Fruit fly (Drosophila melanogaster) whole organism, embryonic: ENCODE data around the gene c12.2.
A peak's percentile ranks its signal among the peaks of the same experiment; 100 is the strongest.

Experiments used
- Abd-B ChIP-seq: fragments of 200-800 bp; sonication (Bioruptor generic); optimal IDR thresholded peaks from 2 replicates; lab custom pipeline; 2018; ENCODE audit warnings: missing biosample characterization, mild to moderate bottlenecking, missing genetic modification characterization, moderate library complexity
- Bgb ChIP-seq: fragments of 200-800 bp; sonication (Bioruptor generic); IDR thresholded peaks from 2 replicates; pipeline ENCODE4 v1.3.6; 2022; ENCODE audit warnings: missing biosample characterization, missing genetic modification characterization; ENCODE audit not compliant: partially characterized antibody
- CG12391 ChIP-seq: fragments of 200-800 bp; sonication (Bioruptor generic); optimal IDR thresholded peaks from 3 replicates; lab custom pipeline; 2018; ENCODE audit warnings: missing biosample characterization, mild to moderate bottlenecking, missing genetic modification characterization, moderate library complexity
- CG13123 ChIP-seq: fragments of 200-800 bp; sonication (Bioruptor generic); optimal IDR thresholded peaks from 2 replicates; lab custom pipeline; 2016; ENCODE audit warnings: missing biosample characterization, missing genetic modification characterization
- CG13624 ChIP-seq: fragments of 200-800 bp; sonication (Bioruptor generic); optimal IDR thresholded peaks from 2 replicates; lab custom pipeline; 2016; ENCODE audit warnings: missing biosample characterization, missing genetic modification characterization
- CG14710 ChIP-seq: fragments of 200-800 bp; sonication (Bioruptor generic); optimal IDR thresholded peaks from 3 replicates; lab custom pipeline; 2019; ENCODE audit warnings: missing biosample characterization, mild to moderate bottlenecking, missing genetic modification characterization, moderate library complexity
- CG16813 ChIP-seq: fragments of 200-800 bp; sonication (Bioruptor generic); IDR thresholded peaks from 3 replicates; pipeline ENCODE4 v1.3.6; 2022; ENCODE audit warnings: missing biosample characterization, missing genetic modification characterization; ENCODE audit not compliant: partially characterized antibody
- CG17328 ChIP-seq: fragments of 200-800 bp; sonication (Bioruptor generic); IDR thresholded peaks from 2 replicates; pipeline ENCODE4 v1.3.6; 2022; ENCODE audit warnings: missing biosample characterization, missing genetic modification characterization
- CG1832 ChIP-seq: fragments of 200-800 bp; sonication (Bioruptor generic); optimal IDR thresholded peaks from 2 replicates; lab custom pipeline; 2017; ENCODE audit warnings: missing biosample characterization, mild to moderate bottlenecking, missing genetic modification characterization, inconsistent platforms
- CG18476 ChIP-seq: fragments of 200-800 bp; sonication (Bioruptor generic); optimal IDR thresholded peaks from 2 replicates; lab custom pipeline; 2016; ENCODE audit warnings: missing biosample characterization, mild to moderate bottlenecking, missing genetic modification characterization
- CG18599 ChIP-seq: fragments of 200-800 bp; sonication (Bioruptor generic); optimal IDR thresholded peaks from 3 replicates; lab custom pipeline; 2017; ENCODE audit warnings: missing biosample characterization, missing genetic modification characterization, mild to moderate bottlenecking, moderate library complexity, missing genetic modification reagents
- CG18619 ChIP-seq: fragments of 200-800 bp; sonication (Bioruptor generic); optimal IDR thresholded peaks from 3 replicates; lab custom pipeline; 2017; ENCODE audit warnings: missing biosample characterization, mild to moderate bottlenecking, missing genetic modification characterization
- CG2712 ChIP-seq: fragments of 200-800 bp; optimal IDR thresholded peaks from 3 replicates; lab custom pipeline; 2019; ENCODE audit warnings: missing biosample characterization, mild to moderate bottlenecking, missing genetic modification characterization, moderate library complexity
- CG3281 ChIP-seq: fragments of 200-800 bp; sonication (Bioruptor generic); optimal IDR thresholded peaks from 3 replicates; lab custom pipeline; 2017; ENCODE audit warnings: missing biosample characterization, mild to moderate bottlenecking, missing genetic modification characterization
- CG3847 ChIP-seq: fragments of 200-800 bp; sonication (Bioruptor generic); IDR thresholded peaks from 2 replicates; pipeline ENCODE4 v1.3.6; 2022; ENCODE audit warnings: missing biosample characterization, missing genetic modification characterization
- CG5180 ChIP-seq: fragments of 200-800 bp; sonication (Bioruptor generic); optimal IDR thresholded peaks from 3 replicates; lab custom pipeline; 2017; ENCODE audit warnings: missing biosample characterization, missing genetic modification characterization, mild to moderate bottlenecking, moderate library complexity, missing genetic modification reagents
- CG6689 ChIP-seq: fragments of 200-800 bp; sonication (Bioruptor generic); IDR thresholded peaks from 2 replicates; pipeline ENCODE4 v1.3.6; 2022; ENCODE audit warnings: missing biosample characterization, missing genetic modification characterization
- CG9876 ChIP-seq: fragments of 200-800 bp; sonication (Bioruptor generic); optimal IDR thresholded peaks from 2 replicates; lab custom pipeline; 2016; ENCODE audit warnings: missing biosample characterization, missing genetic modification characterization
- Dll ChIP-seq: fragments of 200-800 bp; sonication (Bioruptor generic); IDR thresholded peaks from 4 replicates; pipeline ENCODE4 v1.3.6; 2022; ENCODE audit warnings: missing biosample characterization, missing genetic modification characterization; ENCODE audit not compliant: partially characterized antibody
- Dp ChIP-seq: fragments of 200-800 bp; sonication (Bioruptor generic); optimal IDR thresholded peaks from 2 replicates; lab custom pipeline; 2018; ENCODE audit warnings: missing biosample characterization, mild to moderate bottlenecking, missing genetic modification characterization, moderate library complexity
- Elba2 ChIP-seq: fragments of 200-800 bp; sonication (Bioruptor generic); optimal IDR thresholded peaks from 3 replicates; lab custom pipeline; 2016; ENCODE audit warnings: missing biosample characterization, missing genetic modification characterization
- Fer1 ChIP-seq: fragments of 200-800 bp; sonication (Bioruptor generic); optimal IDR thresholded peaks from 2 replicates; lab custom pipeline; 2017; ENCODE audit warnings: missing biosample characterization, mild to moderate bottlenecking, missing genetic modification characterization
- Gug ChIP-seq: fragments of 200-800 bp; sonication (Bioruptor generic); IDR thresholded peaks from 4 replicates; pipeline ENCODE4 v1.3.6; 2022; ENCODE audit warnings: missing biosample characterization, missing genetic modification characterization
- H15 ChIP-seq: fragments of 200-800 bp; sonication (Bioruptor generic); IDR thresholded peaks from 3 replicates; pipeline ENCODE4 v1.3.6; 2022; ENCODE audit warnings: missing biosample characterization, missing genetic modification characterization
- HLH3B ChIP-seq: fragments of 200-800 bp; sonication (Bioruptor generic); IDR thresholded peaks from 2 replicates; pipeline ENCODE4 v1.3.6; 2022; ENCODE audit warnings: missing biosample characterization, missing genetic modification characterization
- Hand ChIP-seq: fragments of 200-800 bp; sonication (Bioruptor generic); optimal IDR thresholded peaks from 2 replicates; lab custom pipeline; 2017; ENCODE audit warnings: mild to moderate bottlenecking, missing biosample characterization, missing genetic modification reagents, missing genetic modification characterization
- Med ChIP-seq: fragments of 200-800 bp; sonication (Bioruptor generic); peaks from one replicate; lab custom pipeline; 2016; ENCODE audit warnings: missing biosample characterization, missing genetic modification characterization, mild to moderate bottlenecking, inconsistent platforms, moderate library complexity
- Nf-YC ChIP-seq: fragments of 200-800 bp; optimal IDR thresholded peaks from 3 replicates; lab custom pipeline; 2019; ENCODE audit warnings: missing biosample characterization, mild to moderate bottlenecking, missing genetic modification characterization, moderate library complexity
- Rfx ChIP-seq: fragments of 200-800 bp; sonication (Bioruptor generic); IDR thresholded peaks from 2 replicates; pipeline ENCODE4 v1.3.6; 2022; ENCODE audit warnings: missing biosample characterization, missing genetic modification characterization
- Stat92E ChIP-seq, 3 experiments: fragments of >200 bp in 2 of 3; fragments of 200-800 bp in 1 of 3; sonication (Bioruptor generic) in 1 of 3; optimal IDR thresholded peaks; 2 replicates each; lab custom pipeline; 2017 to 2019; ENCODE audit warnings: missing biosample characterization in 3 of 3, missing genetic modification characterization in 3 of 3, mild to moderate bottlenecking in 1 of 3, moderate library complexity in 1 of 3
- Vsx1 ChIP-seq: fragments of 200-800 bp; sonication (Bioruptor generic); optimal IDR thresholded peaks from 2 replicates; lab custom pipeline; 2017; ENCODE audit warnings: missing biosample characterization, mild to moderate bottlenecking, missing genetic modification characterization, missing genetic modification reagents
- amos ChIP-seq: fragments of 200-800 bp; sonication (Bioruptor generic); IDR thresholded peaks from 2 replicates; pipeline ENCODE4 v1.3.6; 2022; ENCODE audit warnings: missing biosample characterization, missing genetic modification characterization; ENCODE audit not compliant: partially characterized antibody
- ap ChIP-seq: fragments of 200-800 bp; sonication (Bioruptor generic); IDR thresholded peaks from 2 replicates; pipeline ENCODE4 v1.3.6; 2022; ENCODE audit warnings: missing biosample characterization, missing genetic modification characterization
- ase ChIP-seq: fragments of 200-800 bp; sonication (Bioruptor generic); IDR thresholded peaks from 3 replicates; pipeline ENCODE4 v1.3.6; 2022; ENCODE audit warnings: missing biosample characterization, missing genetic modification characterization
- bigmax ChIP-seq: fragments of 200-800 bp; sonication (Bioruptor generic); optimal IDR thresholded peaks from 2 replicates; lab custom pipeline; 2018; ENCODE audit warnings: missing biosample characterization, mild to moderate bottlenecking, missing genetic modification characterization
- jing ChIP-seq: fragments of 200-800 bp; sonication (Bioruptor generic); optimal IDR thresholded peaks from 2 replicates; lab custom pipeline; 2018; ENCODE audit warnings: missing biosample characterization, mild to moderate bottlenecking, missing genetic modification characterization
- kay ChIP-seq: fragments of 200-800 bp; sonication (Bioruptor generic); optimal IDR thresholded peaks from 2 replicates; lab custom pipeline; 2016; ENCODE audit warnings: missing biosample characterization, missing genetic modification characterization
- kni ChIP-seq: fragments of 200-800 bp; sonication (Bioruptor generic); optimal IDR thresholded peaks from 3 replicates; lab custom pipeline; 2017; ENCODE audit warnings: mild to moderate bottlenecking, missing biosample characterization, missing genetic modification reagents, missing genetic modification characterization
- knrl ChIP-seq: fragments of 200-800 bp; sonication (Bioruptor generic); IDR thresholded peaks from 3 replicates; pipeline ENCODE4 v1.3.6; 2022; ENCODE audit warnings: missing biosample characterization, missing genetic modification characterization; ENCODE audit not compliant: partially characterized antibody
- nom ChIP-seq: fragments of 200-800 bp; sonication (Bioruptor generic); optimal IDR thresholded peaks from 2 replicates; lab custom pipeline; 2017; ENCODE audit warnings: missing biosample characterization, missing genetic modification characterization, mild to moderate bottlenecking, moderate library complexity, missing genetic modification reagents
- phol ChIP-seq: fragments of 200-800 bp; sonication (Bioruptor generic); optimal IDR thresholded peaks from 3 replicates; lab custom pipeline; 2018; ENCODE audit warnings: missing biosample characterization, mild to moderate bottlenecking, missing genetic modification characterization, moderate library complexity
- pnt ChIP-seq: fragments of 200-800 bp; sonication (Bioruptor generic); optimal IDR thresholded peaks from 3 replicates; lab custom pipeline; 2016; ENCODE audit warnings: missing biosample characterization, missing genetic modification characterization
- sima ChIP-seq: fragments of 200-800 bp; sonication (Bioruptor generic); optimal IDR thresholded peaks from 2 replicates; lab custom pipeline; 2016; ENCODE audit warnings: missing biosample characterization, missing genetic modification characterization
- slou ChIP-seq: fragments of 200-800 bp; sonication (Bioruptor generic); optimal IDR thresholded peaks from 3 replicates; lab custom pipeline; 2016; ENCODE audit warnings: missing biosample characterization, missing genetic modification characterization
- sug ChIP-seq: fragments of 200-800 bp; optimal IDR thresholded peaks from 2 replicates; lab custom pipeline; 2019; ENCODE audit warnings: missing biosample characterization, mild to moderate bottlenecking, missing genetic modification characterization, moderate library complexity
- yki ChIP-seq: fragments of >200 bp; optimal IDR thresholded peaks from 3 replicates; lab custom pipeline; 2018
- zen ChIP-seq: fragments of 200-800 bp; sonication (Bioruptor generic); optimal IDR thresholded peaks from 3 replicates; lab custom pipeline; 2018; ENCODE audit warnings: missing biosample characterization, mild to moderate bottlenecking, missing genetic modification characterization, moderate library complexity

c12.2 gene

DNA sequence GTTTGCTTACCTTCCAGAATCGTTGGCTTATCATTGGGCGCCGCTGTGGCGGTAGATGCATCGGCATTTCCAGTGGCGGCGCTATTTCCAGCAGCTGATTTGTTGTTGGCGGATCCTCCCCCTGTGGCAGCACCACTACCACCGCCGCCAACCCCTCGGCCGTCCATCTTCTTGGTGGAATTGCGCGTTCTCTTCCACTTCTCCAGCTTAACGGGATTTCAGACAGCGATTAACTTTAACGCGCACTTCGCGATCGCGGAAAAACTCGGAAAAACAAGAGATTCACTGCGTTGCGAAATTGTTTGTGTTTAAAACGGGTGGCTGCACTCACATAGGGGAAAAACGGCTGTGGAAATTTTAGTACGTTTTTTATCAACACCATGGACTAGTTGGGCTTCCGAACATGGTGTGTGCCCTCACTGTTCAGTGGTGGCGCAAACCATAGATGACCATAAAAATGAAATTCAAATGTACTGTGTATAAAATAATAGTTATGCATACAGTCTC lies 36.3 kb upstream of the c12.2 start, which contains the start of gene c11.1 (continued):
- TF ChIP-seq CG14710 (tag; lab: Kevin White, UChicago): peak; percentile 38
- TF ChIP-seq Stat92E (GFP tag; optimal IDR thresholded peaks at IDR 0.05; lab: Kevin White, UChicago): no peak
- TF ChIP-seq CG13624 (GFP tag; lab: Kevin White, UChicago): peak; percentile 41
- TF ChIP-seq knrl (GFP tag; lab: Robert Waterston, UW): peak; percentile 53; the same call in 2 of the 3 replicates
- no peak for TF ChIP-seq CG18619 (GFP tag; lab: Kevin White, UChicago)
- peak; percentile 36; the same call in 1 of the 2 replicates for TF ChIP-seq Bgb (GFP tag; lab: Robert Waterston, UW)
- TF ChIP-seq Gug: no peak
- TF ChIP-seq nom (GFP tag; lab: Kevin White, UChicago): peak; percentile 28
- peak; percentile 19 for TF ChIP-seq phol (tag; lab: Kevin White, UChicago)
- TF ChIP-seq Rfx (GFP tag; lab: Robert Waterston, UW): peak; percentile 38; the same call in 1 of the 2 replicates
- TF ChIP-seq CG3847 (GFP tag; lab: Robert Waterston, UW): peak; percentile 47; the same call in 1 of the 2 replicates
- TF ChIP-seq Fer1 (GFP tag; lab: Kevin White, UChicago): peak; percentile 16
- peak; percentile 67 for TF ChIP-seq Med
- TF ChIP-seq CG2712 (tag; lab: Kevin White, UChicago): peak; percentile 18
- TF ChIP-seq Dp (GFP tag; lab: Kevin White, UChicago): peak; percentile 66
- peak; percentile 29; the same call in 1 of the 3 replicates for TF ChIP-seq CG16813 (GFP tag; lab: Robert Waterston, UW)
- no peak for TF ChIP-seq CG6689 (GFP tag; lab: Robert Waterston, UW)
- TF ChIP-seq pnt (GFP tag; lab: Kevin White, UChicago): no peak
- TF ChIP-seq CG5180 (GFP tag; lab: Kevin White, UChicago): no peak
- TF ChIP-seq amos: peak; percentile 40; the same call in 1 of the 2 replicates
- TF ChIP-seq Abd-B: peak; percentile 88
- TF ChIP-seq CG12391: peak; percentile 31
- no peak for TF ChIP-seq ap (GFP tag; lab: Robert Waterston, UW)
- TF ChIP-seq bigmax (GFP tag; lab: Kevin White, UChicago): no peak

DNA sequence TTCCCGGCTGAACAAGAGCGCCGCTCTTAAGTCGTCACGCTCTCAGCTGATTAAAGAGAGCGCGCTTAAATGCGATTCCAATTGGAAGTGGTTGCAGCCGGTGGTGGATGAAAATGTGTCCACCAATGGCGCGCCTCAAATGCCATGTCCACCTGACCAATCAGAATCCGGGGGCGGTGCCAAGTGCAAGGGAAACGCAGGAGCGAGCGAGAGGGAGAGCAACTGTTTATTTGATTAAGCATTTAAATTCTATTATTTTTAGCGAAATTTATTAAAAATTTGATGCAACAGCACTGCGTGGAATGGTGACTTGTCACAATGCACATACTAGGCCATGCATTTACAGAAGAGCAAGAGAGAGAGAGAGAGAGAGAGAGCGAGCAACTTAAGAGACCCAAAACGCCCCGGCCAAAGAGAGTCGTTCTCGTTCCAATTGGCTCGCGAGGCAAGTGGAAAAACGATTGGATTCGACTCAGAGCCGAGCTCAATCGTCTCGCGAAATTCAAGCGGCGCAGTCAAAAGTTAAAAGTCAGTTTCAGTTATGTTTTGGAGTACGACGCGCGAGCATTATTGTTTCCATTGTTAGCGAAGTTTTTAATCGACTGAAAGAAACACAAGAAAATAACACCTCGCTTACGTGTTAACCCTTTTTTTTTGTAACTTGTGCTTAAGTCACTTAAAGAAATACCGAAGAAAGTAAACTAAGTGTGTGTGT lies 35.0 kb upstream of the c12.2 start, which contains the start of gene lz:
Gene lz, plus strand, starts transcription at position 626 of the 715 bp plus-strand sequence.
- no peak for TF ChIP-seq sug (tag; lab: Kevin White, UChicago)
- TF ChIP-seq CG18476 (GFP tag; lab: Kevin White, UChicago): no peak
- peak; percentile 56; the same call in 1 of the 4 replicates for TF ChIP-seq Dll
- no peak for TF ChIP-seq CG9876 (GFP tag; lab: Kevin White, UChicago)
- no peak for TF ChIP-seq CG2712 (tag; lab: Kevin White, UChicago)
- TF ChIP-seq ase: no peak
- no peak for TF ChIP-seq HLH3B (GFP tag; lab: Robert Waterston, UW)
- no peak for TF ChIP-seq zen
- no peak for TF ChIP-seq Vsx1
- TF ChIP-seq CG3281 (GFP tag; lab: Kevin White, UChicago): no peak
- TF ChIP-seq Hand (GFP tag; lab: Kevin White, UChicago): no peak
- peak; percentile 99 for TF ChIP-seq Nf-YC
- TF ChIP-seq CG13123: no peak
- no peak for TF ChIP-seq slou
- no peak for TF ChIP-seq CG18599 (GFP tag; lab: Kevin White, UChicago)
- no peak for TF ChIP-seq kay (GFP tag; lab: Kevin White, UChicago)
- peak; percentile 73 for TF ChIP-seq yki (lab: Kevin White, UChicago)
- no peak for TF ChIP-seq H15
- peak; percentile 47 for TF ChIP-seq jing (GFP tag; lab: Kevin White, UChicago)
- no peak for TF ChIP-seq Rfx (GFP tag; lab: Robert Waterston, UW)
- no peak for TF ChIP-seq sima (GFP tag; lab: Kevin White, UChicago)
- TF ChIP-seq Elba2 (GFP tag; lab: Kevin White, UChicago): peak; percentile 43
- TF ChIP-seq CG1832 (GFP tag; lab: Kevin White, UChicago): peak; percentile 63
- TF ChIP-seq CG17328 (GFP tag; lab: Robert Waterston, UW): no peak
- TF ChIP-seq kni (GFP tag; lab: Kevin White, UChicago): no peak
